Fruit fly (Drosophila melanogaster) whole organism, larva: ENCODE results near the gene Jhbp16.
A peak's percentile ranks its signal among the peaks of the same experiment; 100 is the strongest.

Source experiments
- noc ChIP-seq: fragments of 200-800 bp; sonication (Bioruptor generic); optimal IDR thresholded peaks from 3 replicates; lab custom pipeline; 2019; ENCODE audit warnings: missing biosample characterization, mild to moderate bottlenecking, missing genetic modification characterization, moderate library complexity

Jhbp16 gene

dm6 chr3R:21658752-21659468, 5.3 kb upstream of the Jhbp16 start:
- no peak for TF ChIP-seq noc (tag; lab: Kevin White, UChicago)

- TF ChIP-seq noc (tag; lab: Kevin White, UChicago): no peak
Observed at dm6 chr3R:21660054-21660453, 4.1 kb upstream of the Jhbp16 start.

dm6 chr3R:21660659-21661126, 3.5 kb upstream of the Jhbp16 start, which contains the start of gene E2f1:
Gene E2f1, minus strand, starts transcription at chr3R:21660871.
- TF ChIP-seq noc (tag; lab: Kevin White, UChicago): no peak

- TF ChIP-seq noc (tag; lab: Kevin White, UChicago): no peak
Observed at dm6 chr3R:21662501-21663007, 1.6 kb upstream of the Jhbp16 start, which contains the start of gene Archease. Gene Archease, minus strand, starts transcription at chr3R:21662972.

DNA sequence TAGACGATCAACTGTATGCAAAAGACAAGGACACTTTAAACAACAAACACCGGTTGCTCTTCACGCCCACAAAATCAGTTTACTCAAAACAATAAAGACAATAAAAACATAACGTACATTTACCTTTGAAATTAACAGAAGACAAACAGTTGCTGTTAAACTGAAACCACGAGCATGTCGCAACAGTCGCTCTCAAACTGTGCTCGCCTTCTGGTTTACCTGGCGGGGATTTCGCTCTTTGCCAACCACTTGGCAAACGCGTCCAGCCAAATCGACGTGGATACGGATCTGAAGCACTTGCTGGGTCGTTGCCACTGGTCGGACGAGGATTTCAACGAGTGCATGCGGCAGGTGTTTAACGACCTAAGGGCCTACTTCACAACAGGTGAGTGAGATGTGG, 1.2 kb downstream of the Jhbp16 start:
- TF ChIP-seq noc (tag; lab: Kevin White, UChicago): no peak

- no peak for TF ChIP-seq noc (tag; lab: Kevin White, UChicago)
Observed at dm6 chr3R:21671636-21672035, 7.4 kb downstream of the Jhbp16 start, which contains the start of gene PolA1. Gene PolA1, minus strand, starts transcription at chr3R:21671750.

DNA sequence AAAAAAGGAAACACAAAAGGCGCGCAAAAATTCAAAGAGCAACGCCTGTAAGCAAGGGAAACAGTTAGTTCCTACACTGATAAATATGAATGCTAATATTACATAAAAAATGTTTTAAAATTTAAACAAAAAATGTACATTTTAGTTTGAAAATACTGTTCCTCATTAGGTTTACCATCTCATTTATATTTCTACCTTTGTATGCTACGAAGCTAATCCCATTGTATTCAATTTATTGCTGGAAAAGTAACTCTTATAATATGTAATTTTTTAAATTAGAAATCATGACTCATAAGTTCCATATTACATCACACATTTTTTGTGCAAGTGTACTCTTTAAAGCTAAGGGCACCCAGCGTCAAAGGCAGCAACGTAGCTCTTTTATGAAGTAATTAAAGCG, 15.1 kb downstream of the Jhbp16 start:
- TF ChIP-seq noc (tag; lab: Kevin White, UChicago): no peak

DNA sequence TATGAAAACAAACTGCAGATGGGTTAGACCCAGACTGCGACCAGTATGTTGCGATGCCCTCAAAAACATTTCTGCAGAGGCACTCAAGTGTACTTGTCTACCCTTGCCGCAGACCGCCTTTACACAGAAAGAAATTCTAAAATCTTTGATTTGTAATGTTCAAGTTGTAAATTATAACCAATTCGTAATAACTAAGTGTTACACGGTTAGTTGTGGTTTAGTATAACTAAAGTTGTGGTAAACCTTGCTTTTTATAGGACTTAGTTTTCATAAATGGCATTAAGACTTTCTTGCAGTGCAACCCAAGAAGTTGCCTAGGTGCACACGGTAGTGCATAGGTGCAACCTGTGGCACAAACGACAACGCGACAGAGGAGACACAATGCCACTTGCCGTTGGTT, 17.9 kb downstream of the Jhbp16 start:
- TF ChIP-seq noc (tag; lab: Kevin White, UChicago): no peak

DNA sequence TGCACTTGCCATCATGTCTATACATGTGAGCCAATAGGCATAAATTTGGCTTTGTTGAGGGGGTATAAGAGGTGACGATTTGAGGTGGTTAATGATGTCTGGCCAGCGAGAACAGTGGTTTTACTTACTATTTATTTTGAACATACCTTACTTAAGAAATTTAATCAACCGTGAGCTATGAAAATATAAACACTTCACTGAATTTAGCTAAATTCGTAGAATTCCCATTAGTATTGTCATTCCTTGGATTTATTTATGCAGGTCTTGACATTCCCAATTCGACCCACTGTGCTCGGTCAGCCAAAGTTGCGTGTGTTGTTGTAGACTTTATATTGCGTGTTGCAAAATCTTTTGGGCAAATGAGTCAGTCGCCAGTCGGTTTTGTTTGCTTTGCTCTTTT, 23.7 kb downstream of the Jhbp16 start:
- no peak for TF ChIP-seq noc (tag; lab: Kevin White, UChicago)

DNA sequence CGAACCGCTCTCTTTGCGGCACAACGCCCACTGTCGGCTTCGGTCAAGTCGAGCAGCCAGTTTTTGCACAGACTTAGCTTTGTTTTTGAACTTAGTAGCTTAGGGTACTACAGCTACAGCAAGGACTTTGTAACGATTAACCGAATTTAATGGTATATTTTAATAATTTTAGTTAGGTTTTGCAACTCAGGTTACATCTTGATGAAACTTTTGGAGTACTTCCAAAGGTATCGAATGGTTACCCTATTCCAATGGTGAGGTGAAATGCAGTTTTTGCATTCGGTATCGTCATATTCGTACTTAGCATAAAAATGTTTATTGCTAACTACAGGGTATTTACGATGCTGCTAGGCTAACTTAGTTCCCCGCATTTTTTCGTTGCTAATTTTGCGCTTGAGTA, 24.4 kb downstream of the Jhbp16 start:
- no peak for TF ChIP-seq noc (tag; lab: Kevin White, UChicago)

- TF ChIP-seq noc (tag; lab: Kevin White, UChicago): no peak
Observed at dm6 chr3R:21691114-21691513, 26.9 kb downstream of the Jhbp16 start.

- no peak for TF ChIP-seq noc (tag; lab: Kevin White, UChicago)
Observed at dm6 chr3R:21693110-21693672, 29.0 kb downstream of the Jhbp16 start.

- peak; percentile 25 for TF ChIP-seq noc (tag; lab: Kevin White, UChicago)
Observed at dm6 chr3R:21698895-21699300, 34.7 kb downstream of the Jhbp16 start.

DNA sequence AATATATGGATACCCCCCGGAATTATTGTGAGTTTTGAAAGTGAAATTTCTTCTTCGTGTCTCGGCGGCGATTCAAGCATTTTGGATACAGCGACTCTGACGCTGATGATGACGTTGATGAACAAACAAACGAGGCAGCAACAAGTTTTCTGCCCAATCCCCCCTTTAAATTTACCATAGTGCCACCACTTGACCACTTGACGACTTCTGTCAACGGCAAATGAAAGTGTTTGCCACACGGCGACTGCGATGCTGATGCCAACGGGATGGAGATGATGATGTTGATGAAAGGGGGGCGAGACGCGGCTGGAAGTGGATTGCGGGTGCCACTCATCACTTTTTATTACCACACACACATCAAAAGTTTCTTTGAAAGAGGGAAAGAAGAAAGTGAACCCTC, 36.3 kb downstream of the Jhbp16 start:
- no peak for TF ChIP-seq noc (tag; lab: Kevin White, UChicago)

- TF ChIP-seq noc (tag; lab: Kevin White, UChicago): no peak
Observed at dm6 chr3R:21701529-21701928, 37.3 kb downstream of the Jhbp16 start.

DNA sequence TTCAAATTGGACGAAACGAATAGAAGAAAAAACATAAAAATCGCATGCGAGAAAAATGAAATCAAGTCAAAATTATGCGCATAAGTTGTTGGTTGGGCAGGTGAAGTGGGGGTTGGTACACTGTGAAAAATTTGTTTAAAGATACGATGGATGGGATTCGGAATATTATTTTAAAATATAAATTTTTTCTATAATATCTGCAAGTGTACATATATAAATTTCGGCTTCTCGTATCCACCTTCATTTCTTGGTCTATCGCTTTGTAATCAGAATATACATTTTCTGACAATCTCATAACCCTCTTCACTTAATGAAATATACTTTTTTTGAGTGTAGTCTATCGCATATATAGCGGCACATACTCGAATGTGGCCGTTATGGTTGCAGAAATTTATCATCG, 39.2 kb downstream of the Jhbp16 start:
- no peak for TF ChIP-seq noc (tag; lab: Kevin White, UChicago)

DNA sequence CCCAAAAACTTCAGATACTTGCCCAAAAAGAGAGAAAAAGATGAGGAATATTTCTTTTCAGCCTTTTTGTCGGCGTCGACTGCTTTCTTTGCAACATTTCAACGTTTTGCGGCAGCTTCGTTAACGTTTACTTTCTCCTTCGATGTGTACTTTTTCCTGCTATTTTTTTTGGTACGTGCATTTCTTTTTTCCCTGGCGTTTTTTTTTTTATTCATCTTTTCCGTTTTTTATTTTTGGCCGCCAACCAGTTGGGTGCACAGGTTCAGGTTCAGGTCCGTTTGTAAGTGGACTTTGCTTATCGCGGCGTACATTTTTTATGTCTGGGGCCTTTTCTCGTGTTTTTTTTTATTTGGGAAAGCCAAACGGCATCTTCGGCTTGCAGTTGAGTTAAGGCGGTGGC, 40.2 kb downstream of the Jhbp16 start:
- no peak for TF ChIP-seq noc (tag; lab: Kevin White, UChicago)
